Fruit fly (Drosophila melanogaster): ENCODE data around the gene CanA-14F.

The CanA-14F gene

DNA sequence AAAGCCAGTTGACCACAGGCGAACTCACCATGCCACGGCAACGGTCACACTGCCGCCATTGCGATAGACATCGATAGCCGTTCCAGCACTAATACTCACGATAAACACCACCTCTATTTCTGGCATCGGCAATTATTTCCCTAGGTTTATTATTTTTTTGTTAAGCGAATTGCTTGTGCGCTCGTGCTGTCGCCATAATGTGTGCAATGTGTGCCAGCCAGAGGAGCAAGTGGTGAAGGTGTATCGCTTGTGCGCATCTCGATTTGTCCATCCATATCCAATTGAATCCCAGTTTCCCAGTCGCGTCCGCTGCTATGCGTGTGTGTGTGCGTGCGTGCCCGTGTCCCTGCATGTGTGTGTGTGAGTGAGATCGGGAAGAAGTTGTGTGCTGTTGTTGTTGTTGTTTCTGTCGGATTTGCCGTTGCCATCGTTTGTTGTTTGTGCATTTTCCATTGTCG lies 23.7 kb upstream of the CanA-14F start, which contains the start of gene mbt (continued):
- TF ChIP-seq gce (GFP tag; IDR thresholded peaks at IDR 0.05) (no peak), CG2712 (tag; optimal IDR thresholded peaks at IDR 0.05) (peak; percentile 15), Neu2 (GFP tag; optimal IDR thresholded peaks at IDR 0.05; ENCODE audit: borderline replicate concordance) (no peak), MTF-1 (GFP tag; optimal IDR thresholded peaks at IDR 0.05; ENCODE audit: borderline replicate concordance) (no peak), CG15601 (tag; optimal IDR thresholded peaks at IDR 0.05) (no peak), row (GFP tag; IDR thresholded peaks at IDR 0.05) (peak; percentile 43), insv (GFP tag; optimal IDR thresholded peaks at IDR 0.05) (peak in 1 of 2 experiments; percentile 56), sr (GFP tag; IDR thresholded peaks at IDR 0.05) (no peak), Hey (tag; optimal IDR thresholded peaks at IDR 0.05) (no peak), CG8290 (GFP tag; optimal IDR thresholded peaks at IDR 0.05) (no peak), CG8290 (tag; optimal IDR thresholded peaks at IDR 0.05) (no peak), CG10274 (GFP tag; optimal IDR thresholded peaks at IDR 0.05) (no peak), kah (GFP tag; optimal IDR thresholded peaks at IDR 0.05) (no peak), dm (GFP tag; optimal IDR thresholded peaks at IDR 0.05) (peak; percentile 6), CG9437 (GFP tag; optimal IDR thresholded peaks at IDR 0.05) (no peak), CG7745 (tag; optimal IDR thresholded peaks at IDR 0.05) (no peak), unc-4 (GFP tag; IDR thresholded peaks at IDR 0.05; ENCODE audit: partially characterized antibody) (peak; percentile 88), bowl (GFP tag; IDR thresholded peaks at IDR 0.05) (no peak), al (GFP tag; IDR thresholded peaks at IDR 0.05) (no peak), bcd (GFP tag; optimal IDR thresholded peaks at IDR 0.05) (no peak), Ets65A (GFP tag) (peak; percentile 35), CG1792 (GFP tag; optimal IDR thresholded peaks at IDR 0.05) (peak; percentile 8), Camta (GFP tag; optimal IDR thresholded peaks at IDR 0.05) (no peak), dimm (GFP tag; IDR thresholded peaks at IDR 0.05) (no peak), mam (GFP tag; optimal IDR thresholded peaks at IDR 0.05) (peak; percentile 31), CG15073 (GFP tag; optimal IDR thresholded peaks at IDR 0.05) (no peak), CG12219 (GFP tag; optimal IDR thresholded peaks at IDR 0.05) (no peak), fru (optimal IDR thresholded peaks at IDR 0.05) (no peak), Pdp1 (GFP tag; optimal IDR thresholded peaks at IDR 0.05) (peak in 1 of 2 experiments; percentile 7), CG6765 (GFP tag; optimal IDR thresholded peaks at IDR 0.05) (no peak), disco-r (GFP tag; optimal IDR thresholded peaks at IDR 0.05) (no peak), CG17186 (GFP tag; optimal IDR thresholded peaks at IDR 0.05) (peak; percentile 19), inv (GFP tag; IDR thresholded peaks at IDR 0.05; ENCODE audit: partially characterized antibody) (peak; percentile 89), repo (GFP tag; optimal IDR thresholded peaks at IDR 0.05) (no peak), CG12104 (GFP tag; optimal IDR thresholded peaks at IDR 0.05) (no peak), ken (GFP tag; IDR thresholded peaks at IDR 0.05) (0 out of 3 replicates have a peak, but pooled peaks have one; percentile 16), zf30C (GFP tag; optimal IDR thresholded peaks at IDR 0.05) (no peak), pfk (GFP tag; optimal IDR thresholded peaks at IDR 0.05) (no peak), sc (optimal IDR thresholded peaks at IDR 0.05) (no peak), sc (GFP tag; optimal IDR thresholded peaks at IDR 0.05) (no peak), vfl (GFP tag; optimal IDR thresholded peaks at IDR 0.05) (no peak), CG32767 (GFP tag; IDR thresholded peaks at IDR 0.05) (no peak), CG14050 (GFP tag; IDR thresholded peaks at IDR 0.05) (no peak), CG10565 (GFP tag; optimal IDR thresholded peaks at IDR 0.05) (no peak), CG18764 (GFP tag; optimal IDR thresholded peaks at IDR 0.05) (no peak), usp (GFP tag; optimal IDR thresholded peaks at IDR 0.05) (no peak), CG11247 (GFP tag; IDR thresholded peaks at IDR 0.05) (no peak), CG4820 (GFP tag; optimal IDR thresholded peaks at IDR 0.05) (no peak), CG4404 (GFP tag; IDR thresholded peaks at IDR 0.05) (no peak), CG10654 (GFP tag; optimal IDR thresholded peaks at IDR 0.05) (no peak), CG9797 (GFP tag; optimal IDR thresholded peaks at IDR 0.05) (peak; percentile 94), Sox102F (GFP tag; optimal IDR thresholded peaks at IDR 0.05) (no peak), fd64A (GFP tag; optimal IDR thresholded peaks at IDR 0.05) (no peak)
